Fruit fly (Drosophila melanogaster): ENCODE data around the gene CG14042.

The CG14042 gene

DNA sequence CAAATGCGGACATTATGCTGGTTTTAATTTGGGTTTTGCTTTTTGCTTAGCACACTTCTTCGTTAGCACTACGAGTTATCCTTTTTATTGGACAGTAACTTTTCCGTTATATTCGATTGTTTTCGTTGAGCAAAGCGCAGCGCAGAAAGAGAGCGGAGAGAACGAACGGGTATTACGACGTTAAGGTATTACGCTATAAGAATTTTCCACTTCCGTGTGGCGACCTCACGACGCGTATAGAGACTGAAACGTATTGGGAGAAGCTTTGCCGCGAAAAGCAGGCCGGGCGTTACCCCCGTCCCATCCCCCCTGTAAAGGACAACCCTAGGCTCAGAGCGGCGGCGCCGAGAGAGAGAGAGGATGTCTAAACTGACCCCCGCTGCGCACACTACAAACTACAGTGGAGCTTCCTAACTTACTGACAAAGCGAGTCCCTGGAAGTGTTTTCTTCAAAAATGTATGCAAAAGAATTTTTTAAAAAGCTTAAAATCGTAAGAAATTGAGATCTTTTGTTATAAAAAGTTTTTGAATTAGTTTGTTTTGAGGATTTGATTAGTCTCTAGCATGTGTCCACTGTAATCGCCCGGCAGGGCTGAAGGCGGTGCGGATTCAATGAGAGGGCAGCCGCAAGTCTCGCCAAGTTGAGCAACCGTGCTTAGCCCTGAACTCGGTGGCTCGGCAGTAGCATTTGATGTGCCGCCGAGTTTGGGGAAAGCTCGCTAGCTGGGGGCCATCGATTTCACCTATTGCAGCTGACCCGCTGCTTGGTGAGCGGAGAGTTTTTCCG lies 32.6 kb upstream of the CG14042 start (continued):
- TF ChIP-seq rib (GFP tag; IDR thresholded peaks at IDR 0.05) (peak; percentile 95), prd (optimal IDR thresholded peaks at IDR 0.05) (no peak), prd (GFP tag; IDR thresholded peaks at IDR 0.05) (peak; percentile 98), mirr (GFP tag; optimal IDR thresholded peaks at IDR 0.05) (peak; percentile 84), Taf1 (GFP tag; IDR thresholded peaks at IDR 0.05) (peak; percentile 94), h (optimal IDR thresholded peaks at IDR 0.05) (no peak), Atf3 (GFP tag; optimal IDR thresholded peaks at IDR 0.05) (peak; percentile 85), Atf6 (GFP tag; IDR thresholded peaks at IDR 0.05) (peak; percentile 96), Deaf1 (tag; optimal IDR thresholded peaks at IDR 0.05) (peak; percentile 80), CG31441 (GFP tag; IDR thresholded peaks at IDR 0.05) (peak; percentile 93), ssp (GFP tag; IDR thresholded peaks at IDR 0.05) (peak; percentile 89), MTF-1 (GFP tag; optimal IDR thresholded peaks at IDR 0.05; ENCODE audit: borderline replicate concordance) (peak; percentile 76), chinmo (GFP tag; IDR thresholded peaks at IDR 0.05; ENCODE audit: partially characterized antibody) (no peak), kah (GFP tag; optimal IDR thresholded peaks at IDR 0.05) (peak; percentile 81), CG13123 (GFP tag; optimal IDR thresholded peaks at IDR 0.05) (peak; percentile 80), CG7556 (GFP tag; optimal IDR thresholded peaks at IDR 0.05) (peak; percentile 96), Hr78 (GFP tag; optimal IDR thresholded peaks at IDR 0.05) (no peak), Trl (optimal IDR thresholded peaks at IDR 0.05) (peak; percentile 34 to 48), Trl (GFP tag; optimal IDR thresholded peaks at IDR 0.05) (peak; percentile 92), Mad (GFP tag; optimal IDR thresholded peaks at IDR 0.05) (peak; percentile 90), otp (GFP tag; IDR thresholded peaks at IDR 0.05) (peak; percentile 93), sug (tag; optimal IDR thresholded peaks at IDR 0.05) (peak; percentile 92), abd-A (tag; optimal IDR thresholded peaks at IDR 0.05) (peak; percentile 77), GATAe (GFP tag; conservative IDR thresholded peaks at IDR 0.05) (peak; percentile 70), CG4617 (GFP tag; optimal IDR thresholded peaks at IDR 0.05; ENCODE audit: borderline replicate concordance) (peak; percentile 78), B-H1 (GFP tag; IDR thresholded peaks at IDR 0.05) (peak; percentile 90), tap (tag; optimal IDR thresholded peaks at IDR 0.05) (peak; percentile 92), ap (GFP tag; IDR thresholded peaks at IDR 0.05) (peak; percentile 94), vfl (GFP tag; optimal IDR thresholded peaks at IDR 0.05) (peak; percentile 94), TFAM (GFP tag; optimal IDR thresholded peaks at IDR 0.05) (peak; percentile 44), CG7839 (tag; optimal IDR thresholded peaks at IDR 0.05) (peak; percentile 95), sens-2 (GFP tag; IDR thresholded peaks at IDR 0.05) (peak; percentile 91), CG3838 (GFP tag; optimal IDR thresholded peaks at IDR 0.05) (peak; percentile 70), Ada2b (GFP tag; IDR thresholded peaks at IDR 0.05) (peak; percentile 98), lola (GFP tag; optimal IDR thresholded peaks at IDR 0.05) (peak in 1 of 3 experiments; percentile 80), CG2116 (GFP tag; optimal IDR thresholded peaks at IDR 0.05) (peak; percentile 57), CG16813 (GFP tag; IDR thresholded peaks at IDR 0.05; ENCODE audit: partially characterized antibody) (no peak), Med (GFP tag) (peak; percentile 99), croc (GFP tag; conservative IDR thresholded peaks at IDR 0.05) (peak; percentile 89), eve (GFP tag; optimal IDR thresholded peaks at IDR 0.05) (no peak), oc (tag; optimal IDR thresholded peaks at IDR 0.05) (peak; percentile 94), Xbp1 (GFP tag; optimal IDR thresholded peaks at IDR 0.05) (peak; percentile 96), bowl (GFP tag; IDR thresholded peaks at IDR 0.05) (peak; percentile 84; the same call in 1 of the 2 replicates), pzg (GFP tag; optimal IDR thresholded peaks at IDR 0.05) (peak; percentile 28), CG11398 (GFP tag; optimal IDR thresholded peaks at IDR 0.05) (peak; percentile 91), Mrtf (GFP tag; IDR thresholded peaks at IDR 0.05) (peak; percentile 94), zf30C (GFP tag; optimal IDR thresholded peaks at IDR 0.05) (no peak), CG30020 (tag; optimal IDR thresholded peaks at IDR 0.05) (peak; percentile 61), CG6791 (GFP tag; IDR thresholded peaks at IDR 0.05; ENCODE audit: partially characterized antibody) (no peak), unpg (GFP tag; optimal IDR thresholded peaks at IDR 0.05) (peak; percentile 95)
